Worm (Caenorhabditis elegans): ENCODE results near the gene F10G2.2.

ce11 chrV:7352186-7353053, 21.5 kb downstream of the F10G2.2 start, which contains the start of the genes srh-231 and srh-275:
- TF ChIP-seq zag-1 (tag; optimal IDR thresholded peaks at IDR 0.05) (no peak), skn-1 (tag; optimal IDR thresholded peaks at IDR 0.05) (no peak), egl-27 (tag; optimal IDR thresholded peaks at IDR 0.05) (no peak), pha-4 (tag; optimal IDR thresholded peaks at IDR 0.05) (no peak), egl-5 (tag; optimal IDR thresholded peaks at IDR 0.05) (no peak), aly-2 (tag; optimal IDR thresholded peaks at IDR 0.05) (no peak), nhr-23 (tag; optimal IDR thresholded peaks at IDR 0.05) (no peak), unc-39 (tag; optimal IDR thresholded peaks at IDR 0.05) (no peak), pqm-1 (tag; optimal IDR thresholded peaks at IDR 0.05) (no peak)

All from whole organism, L3 larva.